Fruit fly (Drosophila melanogaster): ENCODE measurements around the gene CG16743.

Gene CG16743

DNA sequence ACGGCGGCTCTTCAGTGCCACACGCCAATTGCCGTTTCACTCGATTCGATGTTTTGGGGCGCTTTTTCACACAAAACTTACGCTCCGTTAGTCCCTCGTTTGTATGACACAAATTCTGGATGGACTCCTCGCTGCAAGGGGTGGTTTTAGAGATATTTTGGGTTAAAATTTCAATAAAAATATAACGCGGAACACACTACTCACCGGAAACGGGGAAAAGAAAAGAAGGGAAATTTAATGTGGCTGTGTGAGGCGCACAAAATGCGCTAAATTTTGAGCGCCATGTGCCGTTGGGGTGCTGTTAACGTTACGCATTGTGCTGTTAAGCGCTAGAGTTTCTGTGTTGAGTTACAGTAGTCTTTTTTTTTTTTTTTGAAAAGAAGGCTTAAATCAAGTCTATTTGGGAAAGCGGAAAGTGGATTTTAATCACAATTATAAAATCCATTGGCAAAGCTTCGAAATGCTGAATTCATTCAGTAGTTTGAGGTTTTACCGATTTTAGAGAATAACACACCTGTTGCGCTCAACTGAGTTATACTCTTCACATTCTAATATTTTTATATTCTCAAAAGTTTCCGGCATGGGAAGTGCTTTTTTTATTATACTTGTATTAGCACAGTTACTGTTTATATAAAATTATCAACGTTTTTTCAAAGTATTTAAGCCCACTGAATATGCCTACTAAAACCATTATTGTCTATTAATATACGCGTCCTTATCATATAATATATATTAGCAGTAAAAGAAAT is 32.0 kb downstream of the CG16743 start, which contains the start of gene RpL9 (continued):
- TF ChIP-seq Jarid2 (GFP tag; optimal IDR thresholded peaks at IDR 0.05) (no peak), usp (GFP tag; optimal IDR thresholded peaks at IDR 0.05) (no peak), CG7963 (GFP tag; IDR thresholded peaks at IDR 0.05; ENCODE audit: partially characterized antibody) (no peak), CG11093 (GFP tag; IDR thresholded peaks at IDR 0.05) (no peak), pnt (GFP tag; optimal IDR thresholded peaks at IDR 0.05) (no peak), CG12942 (GFP tag; optimal IDR thresholded peaks at IDR 0.05) (no peak), CG18619 (GFP tag; optimal IDR thresholded peaks at IDR 0.05) (peak; percentile 69), ranshi (GFP tag; IDR thresholded peaks at IDR 0.05) (no peak; the same call in 1 of the 2 replicates), CG30431 (GFP tag; optimal IDR thresholded peaks at IDR 0.05) (no peak), CG7372 (GFP tag; IDR thresholded peaks at IDR 0.05) (no peak; the same call in 1 of the 2 replicates), CG17612 (GFP tag; IDR thresholded peaks at IDR 0.05) (no peak), bigmax (GFP tag; optimal IDR thresholded peaks at IDR 0.05) (peak; percentile 68), CG3847 (GFP tag; IDR thresholded peaks at IDR 0.05) (no peak; the same call in 1 of the 2 replicates), CG17385 (GFP tag; optimal IDR thresholded peaks at IDR 0.05) (peak; percentile 82), zen2 (GFP tag; IDR thresholded peaks at IDR 0.05; ENCODE audit: partially characterized antibody) (no peak), unc-4 (GFP tag; IDR thresholded peaks at IDR 0.05; ENCODE audit: partially characterized antibody) (no peak), jumu (GFP tag; optimal IDR thresholded peaks at IDR 0.05) (no peak), slbo (GFP tag; IDR thresholded peaks at IDR 0.05) (no peak), wdn (GFP tag; IDR thresholded peaks at IDR 0.05) (no peak; the same call in 1 of the 2 replicates), HmgZ (tag; optimal IDR thresholded peaks at IDR 0.05) (peak; percentile 30), CG2199 (GFP tag; IDR thresholded peaks at IDR 0.05) (0 out of 3 replicates have a peak, but pooled peaks have one; percentile 54), Dip3 (GFP tag; optimal IDR thresholded peaks at IDR 0.05) (peak; percentile 45), CG10147 (GFP tag; optimal IDR thresholded peaks at IDR 0.05) (no peak), Hand (GFP tag; optimal IDR thresholded peaks at IDR 0.05) (no peak), fd102C (GFP tag; optimal IDR thresholded peaks at IDR 0.05) (peak; percentile 33), Rx (GFP tag; IDR thresholded peaks at IDR 0.05) (no peak), ash1 (GFP tag; optimal IDR thresholded peaks at IDR 0.05) (no peak), da (GFP tag; optimal IDR thresholded peaks at IDR 0.05) (peak; percentile 30), yki (optimal IDR thresholded peaks at IDR 0.05) (no peak), ind (GFP tag; optimal IDR thresholded peaks at IDR 0.05) (peak; percentile 11), Optix (GFP tag; IDR thresholded peaks at IDR 0.05) (no peak), GATAe (GFP tag; conservative IDR thresholded peaks at IDR 0.05) (no peak), CG6854 (GFP tag; optimal IDR thresholded peaks at IDR 0.05) (peak; percentile 84), CoRest (tag; optimal IDR thresholded peaks at IDR 0.05) (no peak), cg (GFP tag; optimal IDR thresholded peaks at IDR 0.05) (no peak), Dek (tag; optimal IDR thresholded peaks at IDR 0.05) (no peak), rib (GFP tag; IDR thresholded peaks at IDR 0.05) (peak; percentile 43; the same call in 1 of the 2 replicates), crp (GFP tag; optimal IDR thresholded peaks at IDR 0.05) (peak in 1 of 2 experiments; percentile 40), Mad (GFP tag; optimal IDR thresholded peaks at IDR 0.05) (peak; percentile 50), CG12659 (GFP tag; optimal IDR thresholded peaks at IDR 0.05) (peak; percentile 83), abd-A (tag; optimal IDR thresholded peaks at IDR 0.05) (no peak), bab2 (GFP tag; optimal IDR thresholded peaks at IDR 0.05) (peak; percentile 16), CG6654 (GFP tag; optimal IDR thresholded peaks at IDR 0.05) (peak; percentile 29), CG17829 (tag; optimal IDR thresholded peaks at IDR 0.05) (peak; percentile 58), disco-r (GFP tag; optimal IDR thresholded peaks at IDR 0.05) (peak; percentile 49), wek (GFP tag; optimal IDR thresholded peaks at IDR 0.05) (peak; percentile 85), CG31441 (GFP tag; IDR thresholded peaks at IDR 0.05) (no peak; the same call in none of the 2 replicates), odd (GFP tag; optimal IDR thresholded peaks at IDR 0.05) (peak; percentile 87), Taf1 (GFP tag; IDR thresholded peaks at IDR 0.05) (0 out of 2 replicates have a peak, but pooled peaks have one; percentile 10), gt (GFP tag; IDR thresholded peaks at IDR 0.05) (no peak)
